Worm (Caenorhabditis elegans): Measurements from ENCODE around the gene cpr-5.

DNA sequence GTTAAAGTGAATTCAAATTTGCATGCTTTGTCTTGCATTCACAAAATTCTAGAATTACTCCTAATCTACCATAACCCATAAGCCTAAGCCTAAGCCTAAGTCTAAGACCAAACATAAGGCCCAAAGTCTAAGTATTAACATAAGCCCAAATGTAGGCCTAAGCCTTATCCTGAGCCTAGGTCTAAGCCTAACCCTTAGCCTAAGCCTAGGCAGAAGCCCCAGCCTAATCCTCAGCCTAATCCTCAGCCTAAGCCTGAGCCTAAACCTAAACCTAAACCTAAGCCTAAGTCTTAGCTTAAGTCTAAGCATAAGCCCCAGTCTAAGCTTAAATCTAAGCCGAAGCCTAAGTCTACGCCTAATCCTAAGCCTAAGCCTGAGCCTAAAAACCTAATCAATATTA, 36.8 kb upstream of the cpr-5 start:
- TF ChIP-seq ceh-2 (tag; optimal IDR thresholded peaks at IDR 0.05) (no peak), ztf-16 (tag; optimal IDR thresholded peaks at IDR 0.05) (no peak), sox-4 (tag; optimal IDR thresholded peaks at IDR 0.05) (no peak), pqm-1 (tag; optimal IDR thresholded peaks at IDR 0.05) (no peak), ceh-19 (GFP tag; optimal IDR thresholded peaks at IDR 0.05) (no peak), elt-2 (tag; optimal IDR thresholded peaks at IDR 0.05) (no peak), rnt-1 (tag; optimal IDR thresholded peaks at IDR 0.05) (no peak), dmd-4 (tag; optimal IDR thresholded peaks at IDR 0.05; ENCODE audit: borderline replicate concordance) (no peak), pha-4 (tag; optimal IDR thresholded peaks at IDR 0.05) (no peak)

Measured in whole organism, late embryonic.